Worm (Caenorhabditis elegans) whole organism, L3 larva: ENCODE measurements around the gene mpk-2.

Source experiments
- R02D3.7 ChIP-seq: fragments of 150-350 bp; optimal IDR thresholded peaks from 2 replicates; lab custom pipeline; 2014; ENCODE audit warnings: missing biosample characterization, missing genetic modification characterization
- ZK546.5 ChIP-seq: sonication (generic microtip); optimal IDR thresholded peaks from 2 replicates; lab custom pipeline; 2017; ENCODE audit warnings: missing biosample characterization, missing genetic modification characterization
- aly-2 ChIP-seq: fragments of 150-350 bp; optimal IDR thresholded peaks from 2 replicates; lab custom pipeline; 2014; ENCODE audit warnings: missing biosample characterization, missing genetic modification characterization
- ceh-16 ChIP-seq: sonication (generic microtip); optimal IDR thresholded peaks from 2 replicates; lab custom pipeline; 2017; ENCODE audit warnings: missing biosample characterization, missing genetic modification characterization
- ceh-28 ChIP-seq: fragments of 150-350 bp; optimal IDR thresholded peaks from 2 replicates; lab custom pipeline; 2014; ENCODE audit warnings: missing biosample characterization, missing genetic modification reagents, missing genetic modification characterization
- ceh-82 ChIP-seq: fragments of 150-350 bp; optimal IDR thresholded peaks from 2 replicates; lab custom pipeline; 2014; ENCODE audit warnings: missing biosample characterization, missing genetic modification characterization
- daf-12 ChIP-seq: fragments of 150-350 bp; optimal IDR thresholded peaks from 2 replicates; lab custom pipeline; 2014; ENCODE audit warnings: missing biosample characterization, missing genetic modification reagents, missing genetic modification characterization
- egl-5 ChIP-seq: fragments of 150-350 bp; optimal IDR thresholded peaks from 2 replicates; lab custom pipeline; 2017; ENCODE audit warnings: missing biosample characterization, missing genetic modification reagents, missing genetic modification characterization, inconsistent platforms
- elt-2 ChIP-seq: sonication (generic microtip); optimal IDR thresholded peaks from 2 replicates; lab custom pipeline; 2016; ENCODE audit warnings: missing genetic modification reagents, mild to moderate bottlenecking, missing genetic modification characterization, missing compliant biosample characterization
- elt-3 ChIP-seq, 3 experiments: fragments of 150-350 bp in 1 of 3; sonication (generic microtip) in 2 of 3; optimal IDR thresholded peaks; 2 replicates in 2 of 3; 4 replicates in 1 of 3; lab custom pipeline; 2014 to 2017; ENCODE audit warnings: missing biosample characterization in 3 of 3, missing genetic modification characterization in 3 of 3
- eor-1 ChIP-seq, 2 experiments: fragments of 150-350 bp; optimal IDR thresholded peaks; 2 replicates each; lab custom pipeline; 2014 to 2018; ENCODE audit warnings: missing biosample characterization in 2 of 2, missing genetic modification characterization in 2 of 2
- fkh-2 ChIP-seq: fragments of 150-350 bp; optimal IDR thresholded peaks from 2 replicates; lab custom pipeline; 2014; ENCODE audit warnings: missing biosample characterization, missing genetic modification reagents, missing genetic modification characterization
- hmg-11 ChIP-seq: sonication (generic microtip); optimal IDR thresholded peaks from 2 replicates; lab custom pipeline; 2016; ENCODE audit warnings: missing genetic modification characterization, missing compliant biosample characterization
- jun-1 ChIP-seq: fragments of 150-350 bp; optimal IDR thresholded peaks from 2 replicates; lab custom pipeline; 2014; ENCODE audit warnings: missing biosample characterization, missing genetic modification reagents, missing genetic modification characterization
- lin-15B ChIP-seq: fragments of 150-350 bp; optimal IDR thresholded peaks from 2 replicates; lab custom pipeline; 2014; ENCODE audit warnings: missing biosample characterization, missing genetic modification characterization
- lin-39 ChIP-seq: fragments of 150-350 bp; optimal IDR thresholded peaks from 2 replicates; lab custom pipeline; 2018; ENCODE audit warnings: missing biosample characterization, missing genetic modification reagents, missing genetic modification characterization
- lsy-12 ChIP-seq: sonication (generic microtip); optimal IDR thresholded peaks from 2 replicates; lab custom pipeline; 2016; ENCODE audit warnings: mild to moderate bottlenecking, missing genetic modification characterization, missing compliant biosample characterization
- mdl-1 ChIP-seq: fragments of 150-350 bp; optimal IDR thresholded peaks from 2 replicates; lab custom pipeline; 2014; ENCODE audit warnings: missing biosample characterization, missing genetic modification characterization
- nfya-1 ChIP-seq: sonication (generic microtip); optimal IDR thresholded peaks from 2 replicates; lab custom pipeline; 2017; ENCODE audit warnings: missing genetic modification characterization, mild to moderate bottlenecking, missing compliant biosample characterization, antibody characterized with exemption, moderate library complexity; ENCODE audit not compliant: insufficient read depth
- nhr-11 ChIP-seq: fragments of 150-350 bp; optimal IDR thresholded peaks from 2 replicates; lab custom pipeline; 2014; ENCODE audit warnings: missing biosample characterization, missing genetic modification characterization
- nhr-12 ChIP-seq: fragments of 150-350 bp; optimal IDR thresholded peaks from 2 replicates; lab custom pipeline; 2014; ENCODE audit warnings: missing biosample characterization, missing genetic modification characterization
- nhr-23 ChIP-seq: fragments of 150-350 bp; optimal IDR thresholded peaks from 2 replicates; lab custom pipeline; 2014; ENCODE audit warnings: missing biosample characterization, missing genetic modification reagents, missing genetic modification characterization
- nhr-237 ChIP-seq: fragments of 150-350 bp; optimal IDR thresholded peaks from 2 replicates; lab custom pipeline; 2014; ENCODE audit warnings: missing biosample characterization, missing genetic modification characterization
- nhr-25 ChIP-seq: sonication (generic microtip); optimal IDR thresholded peaks from 2 replicates; lab custom pipeline; 2017; ENCODE audit warnings: missing biosample characterization, missing genetic modification characterization
- nhr-43 ChIP-seq: sonication (generic microtip); optimal IDR thresholded peaks from 2 replicates; lab custom pipeline; 2016; ENCODE audit warnings: mild to moderate bottlenecking, missing genetic modification characterization, missing compliant biosample characterization; ENCODE audit not compliant: poor library complexity, severe bottlenecking
- nhr-67 ChIP-seq: fragments of 150-350 bp; optimal IDR thresholded peaks from 2 replicates; lab custom pipeline; 2014; ENCODE audit warnings: missing biosample characterization, missing genetic modification characterization
- nhr-76 ChIP-seq: fragments of 150-350 bp; sonication (generic microtip); optimal IDR thresholded peaks from 5 replicates; lab custom pipeline; 2014; ENCODE audit warnings: missing biosample characterization, missing genetic modification characterization
- nhr-77 ChIP-seq: fragments of 150-350 bp; optimal IDR thresholded peaks from 2 replicates; lab custom pipeline; 2014; ENCODE audit warnings: missing biosample characterization, missing genetic modification characterization
- pha-4 ChIP-seq: fragments of 150-350 bp; optimal IDR thresholded peaks from 2 replicates; lab custom pipeline; 2014; ENCODE audit warnings: missing biosample characterization, missing genetic modification reagents, missing genetic modification characterization
- pqm-1 ChIP-seq: fragments of 150-350 bp; optimal IDR thresholded peaks from 2 replicates; lab custom pipeline; 2017; ENCODE audit warnings: missing biosample characterization, missing genetic modification characterization, inconsistent platforms
- sea-2 ChIP-seq: fragments of 150-350 bp; sonication (generic microtip); optimal IDR thresholded peaks from 4 replicates; lab custom pipeline; 2014; ENCODE audit warnings: missing biosample characterization, missing genetic modification reagents, missing genetic modification characterization
- snpc-4 ChIP-seq: fragments of 150-350 bp; optimal IDR thresholded peaks from 2 replicates; lab custom pipeline; 2014; ENCODE audit warnings: missing biosample characterization, missing genetic modification characterization
- unc-39 ChIP-seq: sonication (generic microtip); optimal IDR thresholded peaks from 4 replicates; lab custom pipeline; 2017; ENCODE audit warnings: missing biosample characterization, missing genetic modification characterization
- unc-62 ChIP-seq: fragments of 150-350 bp; sonication (generic microtip); optimal IDR thresholded peaks from 4 replicates; lab custom pipeline; 2014; ENCODE audit warnings: missing biosample characterization, missing genetic modification reagents, missing genetic modification characterization
- ztf-11 ChIP-seq: fragments of 150-350 bp; optimal IDR thresholded peaks from 2 replicates; lab custom pipeline; 2014; ENCODE audit warnings: missing biosample characterization, missing genetic modification characterization
- ztf-4 ChIP-seq: fragments of 150-350 bp; optimal IDR thresholded peaks from 2 replicates; lab custom pipeline; 2014; ENCODE audit warnings: missing biosample characterization, missing genetic modification characterization

The mpk-2 gene

ce11 chrII:5091640-5092243 is 12.2 kb upstream of the mpk-2 start, which contains the start of gene pld-1:
TSS of gene pld-1 (minus strand) at chrII:5091690.
- TF ChIP-seq nhr-11 (tag; lab: Kevin White, UChicago) (no peak), nhr-77 (tag; lab: Kevin White, UChicago) (no peak), nhr-43 (tag; lab: Kevin White, UChicago) (no peak), lin-15B (tag; lab: Kevin White, UChicago) (no peak), lsy-12 (no peak), nhr-76 (tag; lab: Kevin White, UChicago) (no peak), nhr-67 (tag; lab: Kevin White, UChicago) (no peak)

- TF ChIP-seq ceh-82 (tag; lab: Kevin White, UChicago) (no peak), nhr-43 (tag; lab: Kevin White, UChicago) (peak; percentile 51), ztf-11 (tag; lab: Kevin White, UChicago) (no peak), ztf-4 (tag; lab: Kevin White, UChicago) (no peak), snpc-4 (tag; lab: Kevin White, UChicago) (peak; percentile 73), lin-39 (peak; percentile 61), nfya-1 (tag; lab: Kevin White, UChicago) (peak; percentile 77), fkh-2 (tag; lab: Kevin White, UChicago) (peak; percentile 97), pha-4 (tag; lab: Kevin White, UChicago) (peak; percentile 98), eor-1 (tag; optimal IDR thresholded peaks at IDR 0.05; lab: Kevin White, UChicago) (no peak), elt-3 (tag; optimal IDR thresholded peaks at IDR 0.05; lab: Kevin White, UChicago) (no peak), mdl-1 (tag; lab: Kevin White, UChicago) (no peak), daf-12 (tag; lab: Kevin White, UChicago) (no peak), lsy-12 (no peak), ZK546.5 (no peak), aly-2 (tag; lab: Kevin White, UChicago) (no peak), elt-2 (peak; percentile 95), nhr-11 (tag; lab: Kevin White, UChicago) (no peak), nhr-25 (tag; lab: Kevin White, UChicago) (peak; percentile 52), nhr-237 (tag; lab: Kevin White, UChicago) (no peak), sea-2 (GFP tag; lab: Kevin White, UChicago) (no peak), nhr-76 (tag; lab: Kevin White, UChicago) (no peak), jun-1 (no peak), pqm-1 (peak; percentile 59), egl-5 (tag; lab: Kevin White, UChicago) (peak; percentile 87), ceh-16 (tag; lab: Kevin White, UChicago) (no peak), unc-62 (GFP tag; lab: Kevin White, UChicago) (no peak), R02D3.7 (tag; lab: Kevin White, UChicago) (no peak), hmg-11 (peak; percentile 72), ceh-28 (tag; lab: Kevin White, UChicago) (peak; percentile 39), nhr-23 (peak; percentile 72), unc-39 (tag; lab: Kevin White, UChicago) (no peak)
Measured at ce11 chrII:5092362-5093281, 11.3 kb upstream of the mpk-2 start, which contains the start of gene C04G6.2. TSS of gene C04G6.2 (plus strand) at chrII:5093231.

- TF ChIP-seq ztf-4 (tag; lab: Kevin White, UChicago) (no peak), nhr-12 (tag; lab: Kevin White, UChicago) (no peak), nhr-77 (tag; lab: Kevin White, UChicago) (no peak), ceh-82 (tag; lab: Kevin White, UChicago) (no peak), nhr-23 (no peak), elt-3 (tag; optimal IDR thresholded peaks at IDR 0.05; lab: Kevin White, UChicago) (no peak), lin-15B (tag; lab: Kevin White, UChicago) (no peak), jun-1 (no peak)
Measured at ce11 chrII:5093945-5094344, 10.0 kb upstream of the mpk-2 start, which contains the start of gene C04G6.13. TSS of gene C04G6.13 (plus strand) at chrII:5094245.
